Fruit fly (Drosophila melanogaster): ENCODE results near the gene CG10588.

CG10588 gene

DNA sequence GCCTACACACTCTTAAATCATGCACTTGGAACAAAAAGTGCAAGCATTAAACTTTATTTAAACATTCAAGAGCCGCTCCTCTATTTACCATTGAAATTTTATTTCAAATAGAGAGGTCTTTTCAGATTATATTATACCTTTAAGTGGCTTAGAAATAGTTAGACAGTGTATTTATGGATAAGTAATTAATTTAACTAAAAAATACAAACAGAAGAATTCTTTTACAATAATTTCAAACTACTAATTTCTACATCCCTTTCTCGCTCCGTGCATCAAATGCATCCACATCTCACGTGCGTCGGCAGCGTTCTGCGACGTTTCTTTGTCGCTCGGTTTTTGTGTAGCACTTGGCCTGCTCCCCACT is 6.6 kb upstream of the CG10588 start (continued):
- TF ChIP-seq CG13894 (tag; optimal IDR thresholded peaks at IDR 0.05), result no peak
- TF ChIP-seq B-H1 (GFP tag; IDR thresholded peaks at IDR 0.05), result no peak
- no peak for TF ChIP-seq CG7786 (GFP tag; optimal IDR thresholded peaks at IDR 0.05)
- TF ChIP-seq Rfx (GFP tag; IDR thresholded peaks at IDR 0.05), result no peak
- TF ChIP-seq CG8478 (optimal IDR thresholded peaks at IDR 0.05), result no peak
- TF ChIP-seq Dbx (GFP tag; IDR thresholded peaks at IDR 0.05), result no peak
- TF ChIP-seq CG11093 (GFP tag; IDR thresholded peaks at IDR 0.05), result no peak
- TF ChIP-seq caup (GFP tag; optimal IDR thresholded peaks at IDR 0.05; ENCODE audit: severe bottlenecking), result no peak
- peak; percentile 80 for TF ChIP-seq gsb-n (tag; optimal IDR thresholded peaks at IDR 0.05)
- no peak for TF ChIP-seq fru (optimal IDR thresholded peaks at IDR 0.05)
- TF ChIP-seq CG3726 (GFP tag; IDR thresholded peaks at IDR 0.05), result no peak
- TF ChIP-seq CG10979 (tag; optimal IDR thresholded peaks at IDR 0.05), result peak; percentile 88
- no peak for TF ChIP-seq CG8388 (GFP tag; optimal IDR thresholded peaks at IDR 0.05)
- TF ChIP-seq dimm (GFP tag; IDR thresholded peaks at IDR 0.05), result no peak
- TF ChIP-seq wek (GFP tag; optimal IDR thresholded peaks at IDR 0.05), result no peak
- no peak for TF ChIP-seq Dp (GFP tag; optimal IDR thresholded peaks at IDR 0.05)
- no peak for TF ChIP-seq Gsc (GFP tag; IDR thresholded peaks at IDR 0.05)
- TF ChIP-seq yki (optimal IDR thresholded peaks at IDR 0.05), result no peak
- peak; percentile 43 for TF ChIP-seq run (tag; optimal IDR thresholded peaks at IDR 0.05)
- peak; percentile 48 for TF ChIP-seq CG18619 (GFP tag; optimal IDR thresholded peaks at IDR 0.05)
- no peak for TF ChIP-seq bigmax (GFP tag; optimal IDR thresholded peaks at IDR 0.05)
- TF ChIP-seq toy (GFP tag; IDR thresholded peaks at IDR 0.05), result no peak
- TF ChIP-seq CG10654 (GFP tag; optimal IDR thresholded peaks at IDR 0.05), result peak; percentile 21
- no peak for TF ChIP-seq hkb (optimal IDR thresholded peaks at IDR 0.05)
- peak; percentile 69 for TF ChIP-seq hkb (GFP tag; IDR thresholded peaks at IDR 0.05)
- peak in 1 of 2 experiments; percentile 54 for TF ChIP-seq Hr78 (GFP tag; optimal IDR thresholded peaks at IDR 0.05)
- TF ChIP-seq lbe (GFP tag; optimal IDR thresholded peaks at IDR 0.05), result peak; percentile 90
- TF ChIP-seq CG17385 (GFP tag; optimal IDR thresholded peaks at IDR 0.05), result peak; percentile 57
- TF ChIP-seq CG4707 (GFP tag; optimal IDR thresholded peaks at IDR 0.05), result peak; percentile 0
- peak; percentile 25 for TF ChIP-seq Mad (GFP tag; optimal IDR thresholded peaks at IDR 0.05)
- peak; percentile 73 for TF ChIP-seq ATbp (GFP tag; optimal IDR thresholded peaks at IDR 0.05)
- TF ChIP-seq CG8281 (tag; optimal IDR thresholded peaks at IDR 0.05), result peak; percentile 5
- TF ChIP-seq B-H2 (GFP tag; optimal IDR thresholded peaks at IDR 0.05), result no peak
- TF ChIP-seq vnd (GFP tag; IDR thresholded peaks at IDR 0.05; ENCODE audit: partially characterized antibody), result no peak
- no peak for TF ChIP-seq CG7928 (GFP tag; optimal IDR thresholded peaks at IDR 0.05)
- peak; percentile 30 for TF ChIP-seq CG6654 (GFP tag; optimal IDR thresholded peaks at IDR 0.05)
- TF ChIP-seq Gug (GFP tag; IDR thresholded peaks at IDR 0.05), result peak; percentile 47; the same call in 2 of the 4 replicates
- peak; percentile 51 for TF ChIP-seq CG16863 (GFP tag; optimal IDR thresholded peaks at IDR 0.05)
- TF ChIP-seq stc (GFP tag; IDR thresholded peaks at IDR 0.05), result peak; percentile 47; the same call in 1 of the 2 replicates
- peak; percentile 81 for TF ChIP-seq CG11504 (tag; optimal IDR thresholded peaks at IDR 0.05)
- TF ChIP-seq CG12659 (GFP tag; optimal IDR thresholded peaks at IDR 0.05), result peak; percentile 31
- TF ChIP-seq scrt (GFP tag; optimal IDR thresholded peaks at IDR 0.05), result peak; percentile 0
- TF ChIP-seq unc-4 (GFP tag; IDR thresholded peaks at IDR 0.05; ENCODE audit: partially characterized antibody), result no peak
- TF ChIP-seq CG1792 (GFP tag; optimal IDR thresholded peaks at IDR 0.05), result peak; percentile 29
- TF ChIP-seq CG12071 (GFP tag; optimal IDR thresholded peaks at IDR 0.05), result no peak
- TF ChIP-seq Dfd (GFP tag; optimal IDR thresholded peaks at IDR 0.05), result no peak
- TF ChIP-seq pros (GFP tag; optimal IDR thresholded peaks at IDR 0.05), result no peak
- TF ChIP-seq ERR (GFP tag; optimal IDR thresholded peaks at IDR 0.05), result no peak
- no peak for TF ChIP-seq CG2889 (GFP tag; IDR thresholded peaks at IDR 0.05)
- TF ChIP-seq gt (GFP tag; IDR thresholded peaks at IDR 0.05), result no peak
- peak in 1 of 2 experiments; percentile 15 for TF ChIP-seq Pdp1 (GFP tag; optimal IDR thresholded peaks at IDR 0.05)
- TF ChIP-seq lmd (GFP tag; IDR thresholded peaks at IDR 0.05), result peak; percentile 42; the same call in 1 of the 2 replicates

Data from whole organism, embryonic.